Worm (Caenorhabditis elegans) whole organism, midembryonic: ENCODE data around the gene lhfp-4.

Experiments
- cog-1 ChIP-seq: sonication (generic microtip); optimal IDR thresholded peaks from 2 replicates; lab custom pipeline; 2016; ENCODE audit warnings: missing genetic modification characterization, missing compliant biosample characterization
- ztf-23 ChIP-seq: fragments of 200-800 bp; sonication (Bioruptor generic); IDR thresholded peaks from 2 replicates; pipeline ENCODE4 v1.3.6; 2022; ENCODE audit warnings: missing genetic modification reagents, missing genetic modification characterization, missing compliant biosample characterization

DNA sequence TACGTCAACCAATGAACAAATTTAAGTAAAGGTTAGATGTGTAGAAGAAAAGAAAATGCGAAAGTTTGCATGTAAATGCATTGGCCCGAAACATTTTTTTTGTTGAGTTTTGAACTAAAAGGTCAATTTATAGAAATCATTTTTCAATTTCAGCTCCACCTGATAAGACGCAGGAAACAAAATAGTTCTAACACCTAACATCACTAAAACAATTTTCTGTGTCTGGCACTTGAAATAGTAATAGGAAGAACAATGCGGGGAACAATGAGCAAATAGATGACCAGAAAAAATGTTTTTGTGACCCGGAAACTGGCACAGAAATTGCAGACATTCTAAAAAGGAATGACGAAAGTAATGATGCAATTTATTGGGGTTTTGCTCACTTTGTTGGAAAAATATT, 17.0 kb downstream of the lhfp-4 start:
- TF ChIP-seq ztf-23 (GFP tag; lab: Robert Waterston, UW) (no peak), cog-1 (tag; lab: Kevin White, UChicago) (no peak)
